Worm (Caenorhabditis elegans) whole organism, late embryonic: ENCODE results near the gene ergi-3.

Experiments
- C08G9.2 ChIP-seq: sonication (generic microtip); optimal IDR thresholded peaks from 2 replicates; lab custom pipeline; 2016; ENCODE audit warnings: mild to moderate bottlenecking, missing genetic modification characterization, moderate library complexity, missing compliant biosample characterization
- C38D4.7 ChIP-seq: fragments of 200-800 bp; sonication (Bioruptor generic); optimal IDR thresholded peaks from 2 replicates; lab custom pipeline; 2018; ENCODE audit warnings: mild to moderate bottlenecking, missing genetic modification characterization, moderate library complexity, missing compliant biosample characterization
- F13H6.1 ChIP-seq: sonication (generic microtip); optimal IDR thresholded peaks from 2 replicates; lab custom pipeline; 2016; ENCODE audit warnings: missing genetic modification characterization, missing compliant biosample characterization
- K02D7.2 ChIP-seq: sonication (generic microtip); optimal IDR thresholded peaks from 2 replicates; lab custom pipeline; 2017; ENCODE audit warnings: mild to moderate bottlenecking, missing genetic modification characterization, missing compliant biosample characterization
- T23F11.4 ChIP-seq: fragments of 200-800 bp; sonication (Bioruptor generic); optimal IDR thresholded peaks from 2 replicates; lab custom pipeline; 2018; ENCODE audit warnings: mild to moderate bottlenecking, missing genetic modification characterization, missing compliant biosample characterization
- Y22D7AL.16 ChIP-seq: sonication (generic microtip); optimal IDR thresholded peaks from 2 replicates; lab custom pipeline; 2016; ENCODE audit warnings: missing genetic modification characterization, missing compliant biosample characterization
- ahr-1 ChIP-seq: sonication (generic microtip); optimal IDR thresholded peaks from 2 replicates; lab custom pipeline; 2016; ENCODE audit warnings: missing genetic modification characterization, missing compliant biosample characterization
- ama-1 ChIP-seq: fragments of 150-350 bp; optimal IDR thresholded peaks from 2 replicates; lab custom pipeline; 2014
- ceh-2 ChIP-seq: sonication (generic microtip); optimal IDR thresholded peaks from 2 replicates; lab custom pipeline; 2016; ENCODE audit warnings: missing genotype, missing genetic modification characterization, missing compliant biosample characterization
- ceh-24 ChIP-seq: sonication (generic microtip); optimal IDR thresholded peaks from 2 replicates; lab custom pipeline; 2016; ENCODE audit warnings: mild to moderate bottlenecking, missing genetic modification characterization, missing compliant biosample characterization
- ceh-31 ChIP-seq: sonication (generic microtip); optimal IDR thresholded peaks from 2 replicates; lab custom pipeline; 2016; ENCODE audit warnings: missing genetic modification characterization, missing compliant biosample characterization
- ceh-34 ChIP-seq: sonication (generic microtip); optimal IDR thresholded peaks from 2 replicates; lab custom pipeline; 2016; ENCODE audit warnings: mild to moderate bottlenecking, missing genetic modification characterization, missing compliant biosample characterization
- ceh-45 ChIP-seq: fragments of 200-800 bp; sonication (Bioruptor generic); IDR thresholded peaks from 2 replicates; pipeline ENCODE4 v1.3.6; 2022; ENCODE audit warnings: missing genetic modification reagents, missing genetic modification characterization, missing compliant biosample characterization
- ceh-6 ChIP-seq: fragments of 200-800 bp; sonication (Bioruptor generic); optimal IDR thresholded peaks from 2 replicates; lab custom pipeline; 2018; ENCODE audit warnings: mild to moderate bottlenecking, missing genetic modification characterization, missing compliant biosample characterization
- dve-1 ChIP-seq: sonication (generic microtip); optimal IDR thresholded peaks from 2 replicates; lab custom pipeline; 2017; ENCODE audit warnings: antibody characterized with exemption, mild to moderate bottlenecking, missing genetic modification characterization, missing compliant biosample characterization
- elt-2 ChIP-seq: sonication (generic microtip); optimal IDR thresholded peaks from 2 replicates; lab custom pipeline; 2016; ENCODE audit warnings: missing genetic modification reagents, missing genetic modification characterization, missing compliant biosample characterization
- ets-4 ChIP-seq: sonication (generic microtip); optimal IDR thresholded peaks from 2 replicates; lab custom pipeline; 2016; ENCODE audit warnings: missing genetic modification characterization, missing compliant biosample characterization
- eyg-1 ChIP-seq: sonication (generic microtip); optimal IDR thresholded peaks from 2 replicates; lab custom pipeline; 2016; ENCODE audit warnings: missing genotype, missing genetic modification characterization, missing compliant biosample characterization
- fkh-10 ChIP-seq: fragments of 150-350 bp; optimal IDR thresholded peaks from 2 replicates; lab custom pipeline; 2014; ENCODE audit warnings: missing biosample characterization, missing genetic modification reagents, missing genetic modification characterization
- gmeb-2 ChIP-seq: sonication (generic microtip); optimal IDR thresholded peaks from 2 replicates; lab custom pipeline; 2016; ENCODE audit warnings: missing genetic modification characterization, inconsistent platforms, missing compliant biosample characterization
- hlh-13 ChIP-seq: fragments of 200-800 bp; sonication (Bioruptor generic); optimal IDR thresholded peaks from 2 replicates; lab custom pipeline; 2018; ENCODE audit warnings: mild to moderate bottlenecking, missing genetic modification characterization, missing compliant biosample characterization
- hlh-6 ChIP-seq: sonication (generic microtip); optimal IDR thresholded peaks from 2 replicates; lab custom pipeline; 2016; ENCODE audit warnings: missing genotype, missing genetic modification characterization, missing compliant biosample characterization
- hlh-8 ChIP-seq: sonication (generic microtip); optimal IDR thresholded peaks from 2 replicates; lab custom pipeline; 2016; ENCODE audit warnings: missing genotype, missing genetic modification characterization, missing compliant biosample characterization
- lim-6 ChIP-seq: sonication (generic microtip); optimal IDR thresholded peaks from 2 replicates; lab custom pipeline; 2016; ENCODE audit warnings: missing genetic modification characterization, missing compliant biosample characterization
- lin-11 ChIP-seq: fragments of 200-800 bp; sonication (Bioruptor generic); optimal IDR thresholded peaks from 2 replicates; lab custom pipeline; 2018; ENCODE audit warnings: mild to moderate bottlenecking, missing genetic modification characterization, missing compliant biosample characterization
- mec-3 ChIP-seq: sonication (generic microtip); optimal IDR thresholded peaks from 2 replicates; lab custom pipeline; 2016; ENCODE audit warnings: borderline replicate concordance, missing genetic modification characterization, missing compliant biosample characterization
- nhr-11 ChIP-seq: fragments of 150-350 bp; optimal IDR thresholded peaks from 2 replicates; lab custom pipeline; 2014; ENCODE audit warnings: missing biosample characterization, missing genetic modification characterization
- npax-4 ChIP-seq: sonication (generic microtip); optimal IDR thresholded peaks from 2 replicates; lab custom pipeline; 2016; ENCODE audit warnings: missing genetic modification characterization, missing compliant biosample characterization
- odd-2 ChIP-seq: sonication (generic microtip); optimal IDR thresholded peaks from 2 replicates; lab custom pipeline; 2017; ENCODE audit warnings: antibody characterized with exemption, mild to moderate bottlenecking, missing genetic modification characterization, missing compliant biosample characterization
- pag-3 ChIP-seq: sonication (generic microtip); optimal IDR thresholded peaks from 2 replicates; lab custom pipeline; 2016; ENCODE audit warnings: missing compliant biosample characterization, missing genetic modification characterization, borderline replicate concordance
- pat-9 ChIP-seq: fragments of 200-800 bp; sonication (Bioruptor generic); optimal IDR thresholded peaks from 2 replicates; lab custom pipeline; 2018; ENCODE audit warnings: mild to moderate bottlenecking, missing genetic modification characterization, moderate library complexity, missing compliant biosample characterization
- pax-1 ChIP-seq: fragments of 150-350 bp; optimal IDR thresholded peaks from 2 replicates; lab custom pipeline; 2014; ENCODE audit warnings: missing biosample characterization, missing genetic modification characterization
- pha-2 ChIP-seq: sonication (generic microtip); optimal IDR thresholded peaks from 2 replicates; lab custom pipeline; 2017; ENCODE audit warnings: mild to moderate bottlenecking, missing genetic modification characterization, missing compliant biosample characterization
- pqm-1 ChIP-seq: sonication (generic microtip); optimal IDR thresholded peaks from 2 replicates; lab custom pipeline; 2016; ENCODE audit warnings: missing genetic modification characterization, missing compliant biosample characterization
- ref-2 ChIP-seq: sonication (generic microtip); optimal IDR thresholded peaks from 2 replicates; lab custom pipeline; 2016; ENCODE audit warnings: missing genetic modification characterization, missing compliant biosample characterization
- sox-4 ChIP-seq: sonication (generic microtip); optimal IDR thresholded peaks from 2 replicates; lab custom pipeline; 2017; ENCODE audit warnings: mild to moderate bottlenecking, missing genetic modification characterization, inconsistent platforms, missing compliant biosample characterization
- syd-9 ChIP-seq: sonication (generic microtip); optimal IDR thresholded peaks from 2 replicates; lab custom pipeline; 2016; ENCODE audit warnings: mild to moderate bottlenecking, missing genetic modification characterization, moderate library complexity, missing compliant biosample characterization
- tbx-7 ChIP-seq: sonication (generic microtip); optimal IDR thresholded peaks from 2 replicates; lab custom pipeline; 2016; ENCODE audit warnings: missing genotype, missing genetic modification characterization, missing compliant biosample characterization
- ttx-3 ChIP-seq: sonication (generic microtip); optimal IDR thresholded peaks from 2 replicates; lab custom pipeline; 2016; ENCODE audit warnings: missing genetic modification reagents, missing genetic modification characterization, missing compliant biosample characterization
- unc-3 ChIP-seq, 2 experiments: fragments of 200-800 bp in 1 of 2; sonication (Bioruptor generic) in 1 of 2; sonication (generic microtip) in 1 of 2; conservative IDR thresholded peaks in 1 of 2; optimal IDR thresholded peaks in 1 of 2; 2 replicates each; pipeline versions ENCODE4 v1.3.6 to Lab custom; 2016 to 2022; ENCODE audit warnings: missing compliant biosample characterization in 2 of 2, missing genetic modification characterization in 2 of 2, missing genetic modification reagents in 1 of 2
- unc-86 ChIP-seq: sonication (generic microtip); optimal IDR thresholded peaks from 2 replicates; lab custom pipeline; 2016; ENCODE audit warnings: missing genetic modification characterization, missing compliant biosample characterization
- ztf-16 ChIP-seq: sonication (generic microtip); optimal IDR thresholded peaks from 2 replicates; lab custom pipeline; 2017; ENCODE audit warnings: missing genetic modification characterization, missing compliant biosample characterization

Gene ergi-3

DNA sequence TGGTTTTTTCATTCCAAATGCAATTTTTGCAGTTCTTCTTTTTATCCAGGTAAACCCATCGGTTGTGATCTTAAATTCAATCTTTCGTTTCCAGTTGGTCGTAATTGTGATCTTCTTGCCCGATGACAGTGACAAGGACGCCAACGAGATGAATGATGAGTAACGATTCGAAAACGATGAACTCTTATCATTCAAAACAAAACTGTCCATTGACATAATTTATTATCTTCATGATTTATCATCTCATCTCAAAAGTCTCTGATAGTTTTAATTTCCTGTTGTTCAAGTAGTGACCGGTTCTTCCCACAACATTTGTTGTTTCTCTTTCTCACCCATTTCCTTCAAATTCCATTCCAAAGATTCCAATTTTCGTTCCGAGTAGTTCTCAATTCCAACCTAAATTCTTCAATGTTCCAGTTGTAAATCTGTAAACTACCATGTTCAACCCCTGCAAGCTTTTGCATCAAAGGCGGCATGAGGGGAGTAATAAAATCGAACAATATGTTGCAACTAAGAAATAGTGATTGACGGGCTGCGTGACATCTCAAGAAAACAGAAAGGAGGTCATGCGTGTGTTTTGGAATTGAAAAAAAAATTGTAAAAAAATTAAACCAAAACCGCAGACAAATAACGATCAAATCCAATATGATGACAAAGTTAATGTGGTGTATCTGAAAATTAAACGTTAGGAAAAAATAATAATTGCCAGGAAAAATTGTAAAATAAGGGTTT lies 9.7 kb upstream of the ergi-3 start:
- TF ChIP-seq hlh-6 (no peak), hlh-8 (no peak), pha-2 (no peak), sox-4 (tag; lab: Kevin White, UChicago) (no peak), ahr-1 (tag; lab: Kevin White, UChicago) (no peak)
- TF ChIP-seq, all 69 proteins: peak for 0

DNA sequence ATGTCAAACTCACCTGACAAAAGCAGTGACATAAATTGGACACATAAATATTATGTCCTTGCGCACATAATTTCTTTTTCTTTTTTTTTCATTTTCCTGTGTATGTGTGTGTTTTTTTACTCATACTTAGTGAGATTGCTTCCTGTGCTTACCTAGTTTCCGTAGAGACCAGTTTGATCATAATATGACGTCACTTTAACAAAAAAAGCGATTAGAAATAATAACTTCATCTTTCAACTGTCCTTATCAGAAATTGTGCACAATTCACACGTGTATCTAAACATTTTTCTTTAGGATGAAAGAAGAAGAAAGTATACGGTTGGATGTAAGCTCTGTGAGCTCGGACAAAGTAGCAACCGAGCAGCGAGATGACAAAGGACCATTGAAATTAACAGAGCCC lies 5.5 kb upstream of the ergi-3 start:
- TF ChIP-seq K02D7.2 (tag; lab: Kevin White, UChicago) (no peak), syd-9 (tag; lab: Kevin White, UChicago) (no peak), lin-11 (tag; lab: Kevin White, UChicago) (no peak), ztf-16 (tag; lab: Kevin White, UChicago) (no peak), nhr-11 (tag; lab: Kevin White, UChicago) (no peak), ceh-45 (GFP tag; lab: Robert Waterston, UW) (no peak), T23F11.4 (GFP tag; lab: Kevin White, UChicago) (no peak), unc-86 (tag; lab: Kevin White, UChicago) (no peak), ref-2 (tag; lab: Kevin White, UChicago) (no peak), ceh-34 (tag; lab: Kevin White, UChicago) (no peak), ttx-3 (no peak), gmeb-2 (tag; lab: Kevin White, UChicago) (no peak), hlh-6 (no peak), hlh-13 (GFP tag; lab: Kevin White, UChicago) (no peak)

ce11 chrX:15621001-15621400 lies 4.4 kb upstream of the ergi-3 start:
- TF ChIP-seq pax-1 (tag; lab: Kevin White, UChicago) (no peak), lin-11 (tag; lab: Kevin White, UChicago) (no peak), odd-2 (tag; lab: Kevin White, UChicago) (no peak), T23F11.4 (GFP tag; lab: Kevin White, UChicago) (no peak), fkh-10 (no peak), pqm-1 (tag; lab: Kevin White, UChicago) (no peak), hlh-6 (no peak), dve-1 (no peak), ama-1 (lab: Kevin White, UChicago) (no peak), ceh-45 (GFP tag; lab: Robert Waterston, UW) (no peak), syd-9 (tag; lab: Kevin White, UChicago) (no peak), ceh-2 (tag; lab: Kevin White, UChicago) (no peak), ceh-31 (no peak), Y22D7AL.16 (tag; lab: Kevin White, UChicago) (no peak), ttx-3 (no peak), ceh-24 (tag; lab: Kevin White, UChicago) (no peak), eyg-1 (tag; lab: Kevin White, UChicago) (no peak), elt-2 (tag; lab: Kevin White, UChicago) (no peak)

DNA sequence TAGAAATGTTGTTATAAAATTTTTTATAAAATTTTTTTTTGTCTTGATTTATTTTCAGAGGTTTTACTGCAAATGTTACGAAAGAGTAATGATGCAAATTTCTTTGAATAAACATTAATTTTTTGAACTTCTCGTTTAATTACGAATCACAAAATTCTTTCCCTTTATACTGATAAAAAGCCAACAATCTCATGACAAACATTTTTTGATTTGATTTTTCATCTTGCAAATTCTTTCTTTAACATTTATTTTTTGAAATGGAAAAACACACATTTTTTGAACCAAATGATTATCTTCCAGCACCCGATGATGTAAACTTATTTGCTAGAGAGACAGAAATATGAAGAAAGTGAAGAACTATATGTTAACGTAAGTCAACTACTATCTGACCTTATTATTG lies 3.6 kb upstream of the ergi-3 start, which contains the start of gene K09E9.1:
TSS of gene K09E9.1 (plus strand) at position 301 of the 400 bp plus-strand sequence.
- TF ChIP-seq ama-1 (lab: Kevin White, UChicago) (no peak), elt-2 (tag; lab: Kevin White, UChicago) (no peak), pag-3 (tag; lab: Kevin White, UChicago) (no peak), ref-2 (tag; lab: Kevin White, UChicago) (no peak)

DNA sequence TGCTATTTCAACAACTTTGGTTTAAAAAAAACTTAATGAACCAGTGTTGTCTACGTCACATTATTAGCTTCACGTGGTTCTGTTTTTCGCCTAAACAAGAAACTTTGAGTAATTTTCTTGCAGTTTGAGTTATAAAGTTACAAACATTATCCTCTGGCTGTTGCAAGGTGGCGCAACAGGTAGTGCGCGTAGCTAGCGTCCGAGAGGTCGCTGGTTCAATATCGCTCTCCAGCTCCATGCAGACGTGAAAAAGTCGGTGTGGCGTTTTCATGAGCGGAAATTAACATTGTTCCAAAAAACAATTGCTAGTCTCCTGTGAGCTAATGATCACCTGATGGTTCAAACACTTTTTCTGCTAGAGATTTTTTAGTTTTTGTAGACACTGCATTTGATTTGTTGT lies 2.7 kb upstream of the ergi-3 start:
- no peak for TF ChIP-seq F13H6.1 (tag; lab: Kevin White, UChicago)
- TF ChIP-seq pax-1 (tag; lab: Kevin White, UChicago), result no peak
- TF ChIP-seq hlh-8, result no peak
- no peak for TF ChIP-seq mec-3 (tag; lab: Kevin White, UChicago)
- TF ChIP-seq ceh-6 (GFP tag; lab: Kevin White, UChicago), result no peak
- TF ChIP-seq ref-2 (tag; lab: Kevin White, UChicago), result no peak
- TF ChIP-seq unc-3 (GFP tag; conservative IDR thresholded peaks at IDR 0.05; lab: Robert Waterston, UW), result no peak
- no peak for TF ChIP-seq unc-3 (tag; optimal IDR thresholded peaks at IDR 0.05; lab: Kevin White, UChicago)
- TF ChIP-seq C08G9.2 (tag; lab: Kevin White, UChicago), result no peak
- no peak for TF ChIP-seq ceh-24 (tag; lab: Kevin White, UChicago)
- TF ChIP-seq C38D4.7, result no peak
- no peak for TF ChIP-seq tbx-7
- no peak for TF ChIP-seq fkh-10
- no peak for TF ChIP-seq pat-9 (tag; lab: Kevin White, UChicago)
- no peak for TF ChIP-seq ahr-1 (tag; lab: Kevin White, UChicago)
- TF ChIP-seq ets-4 (tag; lab: Kevin White, UChicago), result no peak
- no peak for TF ChIP-seq ceh-45 (GFP tag; lab: Robert Waterston, UW)
- no peak for TF ChIP-seq npax-4 (tag; lab: Kevin White, UChicago)
- TF ChIP-seq lim-6 (tag; lab: Kevin White, UChicago), result no peak
- TF ChIP-seq, all 69 proteins: peak for 0
